Worm (Caenorhabditis elegans) whole organism, L4 larva: Measurements from ENCODE around the gene nca-2.

Source experiments
- F26F4.8 ChIP-seq: fragments of 200-800 bp; sonication (Bioruptor generic); conservative IDR thresholded peaks from 2 replicates; pipeline ENCODE4 v1.3.6; 2022; ENCODE audit warnings: missing genetic modification characterization, missing compliant biosample characterization
- F44E2.7 ChIP-seq: fragments of 200-800 bp; sonication (Bioruptor generic); IDR thresholded peaks from 2 replicates; pipeline ENCODE4 v2.1.2; 2022; ENCODE audit warnings: missing genetic modification characterization, missing compliant biosample characterization
- R02D3.7 ChIP-seq: fragments of 150-350 bp; sonication (generic microtip); optimal IDR thresholded peaks from 3 replicates; lab custom pipeline; 2014; ENCODE audit warnings: missing biosample characterization, missing genetic modification characterization
- Y75B8A.6 ChIP-seq: fragments of 200-800 bp; sonication (Bioruptor generic); IDR thresholded peaks from 2 replicates; pipeline ENCODE4 v1.3.6; 2022; ENCODE audit warnings: missing genetic modification reagents, missing genetic modification characterization, missing compliant biosample characterization
- ZK337.2 ChIP-seq: fragments of 200-800 bp; sonication (Bioruptor generic); IDR thresholded peaks from 2 replicates; pipeline ENCODE4 v1.3.6; 2022; ENCODE audit warnings: missing genetic modification reagents, missing genetic modification characterization, missing compliant biosample characterization
- ZK546.5 ChIP-seq, 2 experiments: sonication (generic microtip); optimal IDR thresholded peaks; 2 replicates each; lab custom pipeline; 2017; ENCODE audit warnings: missing biosample characterization in 2 of 2, missing genetic modification characterization in 2 of 2
- aha-1 ChIP-seq: fragments of 150-350 bp; peaks from one replicate; lab custom pipeline; 2014; ENCODE audit warnings: missing biosample characterization, missing genetic modification characterization
- arid-1 ChIP-seq: fragments of 200-800 bp; sonication (Bioruptor generic); conservative IDR thresholded peaks from 2 replicates; pipeline ENCODE4 v1.3.6; 2022; ENCODE audit warnings: missing genetic modification reagents, missing genetic modification characterization, missing compliant biosample characterization
- ceh-20 ChIP-seq: fragments of 200-800 bp; sonication (Bioruptor generic); IDR thresholded peaks from 2 replicates; pipeline ENCODE4 v1.3.6; 2022; ENCODE audit warnings: missing genetic modification reagents, missing genetic modification characterization, missing compliant biosample characterization
- cey-2 ChIP-seq: sonication (generic microtip); optimal IDR thresholded peaks from 3 replicates; lab custom pipeline; 2017; ENCODE audit warnings: missing genetic modification characterization, mild to moderate bottlenecking, missing compliant biosample characterization, antibody characterized with exemption, borderline replicate concordance; ENCODE audit not compliant: insufficient read depth
- ctbp-1 ChIP-seq: fragments of 200-800 bp; sonication (Bioruptor generic); IDR thresholded peaks from 2 replicates; pipeline ENCODE4 v1.3.6; 2022; ENCODE audit warnings: missing genetic modification reagents, missing genetic modification characterization, missing compliant biosample characterization
- daf-12 ChIP-seq: fragments of 150-350 bp; optimal IDR thresholded peaks from 2 replicates; lab custom pipeline; 2014; ENCODE audit warnings: missing biosample characterization, missing genetic modification reagents, missing genetic modification characterization
- dmd-6 ChIP-seq: fragments of 200-800 bp; sonication (Bioruptor generic); IDR thresholded peaks from 2 replicates; pipeline ENCODE4 v1.3.6; 2022; ENCODE audit warnings: missing genetic modification reagents, missing genetic modification characterization, missing compliant biosample characterization
- dmd-8 ChIP-seq: fragments of 200-800 bp; sonication (Bioruptor generic); IDR thresholded peaks from 2 replicates; pipeline ENCODE4 v1.3.6; 2022; ENCODE audit warnings: missing genetic modification characterization, missing compliant biosample characterization
- dpl-1 ChIP-seq: fragments of 150-350 bp; optimal IDR thresholded peaks from 2 replicates; lab custom pipeline; 2014; ENCODE audit warnings: missing biosample characterization, missing genetic modification reagents, missing genetic modification characterization
- egl-27 ChIP-seq: sonication (generic microtip); optimal IDR thresholded peaks from 3 replicates; lab custom pipeline; 2017; ENCODE audit warnings: missing biosample characterization, missing genetic modification reagents, missing genetic modification characterization
- hif-1 ChIP-seq, 2 experiments: sonication (generic microtip); optimal IDR thresholded peaks; 2 replicates each; lab custom pipeline; 2016 to 2017; ENCODE audit warnings: missing compliant biosample characterization in 2 of 2, missing genetic modification characterization in 2 of 2, missing genetic modification reagents in 2 of 2, missing genotype in 2 of 2, mild to moderate bottlenecking in 1 of 2
- hlh-11 ChIP-seq: fragments of 200-800 bp; sonication (Bioruptor generic); optimal IDR thresholded peaks from 2 replicates; lab custom pipeline; 2018; ENCODE audit warnings: mild to moderate bottlenecking, missing genetic modification characterization, missing compliant biosample characterization
- hmg-1.1 ChIP-seq: fragments of 200-800 bp; sonication (Bioruptor generic); IDR thresholded peaks from 2 replicates; pipeline ENCODE4 v1.3.6; 2022; ENCODE audit warnings: missing genetic modification reagents, missing genetic modification characterization, missing compliant biosample characterization
- jun-1 ChIP-seq: fragments of 150-350 bp; optimal IDR thresholded peaks from 2 replicates; lab custom pipeline; 2014; ENCODE audit warnings: missing biosample characterization, missing genetic modification reagents, missing genetic modification characterization
- lin-13 ChIP-seq: fragments of 150-350 bp; optimal IDR thresholded peaks from 2 replicates; lab custom pipeline; 2014; ENCODE audit warnings: missing biosample characterization, missing genetic modification reagents, missing genetic modification characterization
- lsy-2 ChIP-seq, 2 experiments: fragments of 150-350 bp in 1 of 2; sonication (generic microtip) in 1 of 2; optimal IDR thresholded peaks; 2 replicates each; lab custom pipeline; 2014 to 2017; ENCODE audit warnings: missing biosample characterization in 2 of 2, missing genetic modification characterization in 2 of 2
- madf-9 ChIP-seq: fragments of 200-800 bp; sonication (Bioruptor generic); conservative IDR thresholded peaks from 2 replicates; pipeline ENCODE4 v1.3.6; 2022; ENCODE audit warnings: missing genetic modification reagents, missing genetic modification characterization, missing compliant biosample characterization
- mdl-1 ChIP-seq, 2 experiments: fragments of 150-350 bp in 1 of 2; sonication (generic microtip) in 1 of 2; optimal IDR thresholded peaks; 2 replicates each; lab custom pipeline; 2014 to 2017; ENCODE audit warnings: missing biosample characterization in 2 of 2, missing genetic modification characterization in 2 of 2
- mdt-29 ChIP-seq: fragments of 200-800 bp; sonication (Bioruptor generic); IDR thresholded peaks from 2 replicates; pipeline ENCODE4 v1.3.6; 2022; ENCODE audit warnings: missing genetic modification reagents, missing genetic modification characterization, missing compliant biosample characterization
- nhr-102 ChIP-seq: sonication (generic microtip); optimal IDR thresholded peaks from 2 replicates; lab custom pipeline; 2016; ENCODE audit warnings: mild to moderate bottlenecking, missing genetic modification characterization, moderate library complexity, missing compliant biosample characterization
- nhr-11 ChIP-seq: fragments of 150-350 bp; optimal IDR thresholded peaks from 2 replicates; lab custom pipeline; 2014; ENCODE audit warnings: missing biosample characterization, missing genetic modification characterization
- nhr-48 ChIP-seq: sonication (generic microtip); optimal IDR thresholded peaks from 2 replicates; lab custom pipeline; 2016; ENCODE audit warnings: mild to moderate bottlenecking, missing genetic modification characterization, missing compliant biosample characterization
- nhr-76 ChIP-seq: fragments of 150-350 bp; optimal IDR thresholded peaks from 2 replicates; lab custom pipeline; 2014; ENCODE audit warnings: missing biosample characterization, missing genetic modification characterization
- nhr-77 ChIP-seq: fragments of 150-350 bp; optimal IDR thresholded peaks from 2 replicates; lab custom pipeline; 2014; ENCODE audit warnings: missing biosample characterization, missing genetic modification characterization
- rbr-2 ChIP-seq: sonication (generic microtip); optimal IDR thresholded peaks from 2 replicates; lab custom pipeline; 2016; ENCODE audit warnings: missing genotype, missing genetic modification characterization, missing compliant biosample characterization
- snpc-1.2 ChIP-seq: fragments of 200-800 bp; sonication (Bioruptor generic); IDR thresholded peaks from 2 replicates; pipeline ENCODE4 v1.3.6; 2022; ENCODE audit warnings: missing genetic modification reagents, missing genetic modification characterization, missing compliant biosample characterization
- spr-1 ChIP-seq: sonication (generic microtip); optimal IDR thresholded peaks from 2 replicates; lab custom pipeline; 2016; ENCODE audit warnings: mild to moderate bottlenecking, missing genetic modification characterization, missing compliant biosample characterization
- tra-1 ChIP-seq: fragments of 200-800 bp; sonication (Bioruptor generic); IDR thresholded peaks from 2 replicates; pipeline ENCODE4 v1.3.6; 2022; ENCODE audit warnings: missing genetic modification reagents, missing genetic modification characterization, missing compliant biosample characterization
- unc-62 ChIP-seq, 3 experiments: fragments of 150-350 bp in 1 of 3; sonication (generic microtip); optimal IDR thresholded peaks in 2 of 3; peaks in 1 of 3; 1 replicate in 1 of 3; 2 replicates in 2 of 3; lab custom pipeline; 2014 to 2017; ENCODE audit warnings: missing biosample characterization in 3 of 3, missing genetic modification characterization in 3 of 3, missing genetic modification reagents in 3 of 3, missing genotype in 1 of 3
- vab-7 ChIP-seq: fragments of 200-800 bp; sonication (Bioruptor generic); IDR thresholded peaks from 2 replicates; pipeline ENCODE4 v1.3.6; 2022; ENCODE audit warnings: missing genetic modification reagents, missing genetic modification characterization, missing compliant biosample characterization
- zfp-2 ChIP-seq: sonication (generic microtip); optimal IDR thresholded peaks from 2 replicates; lab custom pipeline; 2016; ENCODE audit warnings: mild to moderate bottlenecking, missing genetic modification characterization, missing compliant biosample characterization
- zfp-3 ChIP-seq: fragments of 200-800 bp; sonication (Bioruptor generic); conservative IDR thresholded peaks from 2 replicates; pipeline ENCODE4 v1.3.6; 2022; ENCODE audit warnings: missing genetic modification reagents, missing genetic modification characterization, missing compliant biosample characterization
- zip-11 ChIP-seq: fragments of 200-800 bp; sonication (Bioruptor generic); IDR thresholded peaks from 2 replicates; pipeline ENCODE4 v1.3.6; 2022; ENCODE audit warnings: missing genetic modification characterization, missing compliant biosample characterization

Gene nca-2

DNA sequence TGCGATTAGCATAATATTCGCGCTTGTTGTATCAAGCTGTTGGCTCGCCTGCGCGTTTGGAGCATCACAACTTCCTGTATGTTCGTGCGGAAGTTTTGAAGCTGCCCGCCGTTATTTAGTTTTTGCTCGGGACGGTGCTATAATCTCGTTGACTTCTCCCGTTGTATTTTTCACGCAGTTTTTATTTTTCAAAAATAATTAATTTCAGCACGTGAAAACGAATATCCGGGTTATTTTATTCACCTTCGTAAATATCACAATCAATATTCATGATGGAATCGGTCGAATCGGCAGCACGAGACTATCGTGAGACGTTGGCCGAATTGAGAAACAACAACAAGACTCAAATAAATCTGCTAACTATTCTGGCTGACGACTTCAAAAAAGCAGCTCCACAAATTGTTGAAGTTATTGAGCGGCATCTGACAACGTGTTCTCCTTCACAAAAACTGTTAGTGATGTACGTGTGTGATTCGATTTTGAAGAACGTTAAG lies 59.8 kb downstream of the nca-2 start (continued):
- TF ChIP-seq mdt-29 (GFP tag; lab: Robert Waterston, UW) (0 out of 2 replicates have a peak, but pooled peaks have one; percentile 43), ctbp-1 (GFP tag; lab: Robert Waterston, UW) (0 out of 2 replicates have a peak, but pooled peaks have one; percentile 8), lsy-2 (tag; optimal IDR thresholded peaks at IDR 0.05; lab: Kevin White, UChicago) (peak in 1 of 2 experiments; percentile 55), F44E2.7 (GFP tag; lab: Robert Waterston, UW) (no peak), ZK337.2 (GFP tag; lab: Robert Waterston, UW) (0 out of 2 replicates have a peak, but pooled peaks have one; percentile 26), spr-1 (peak; percentile 29), nhr-77 (tag; lab: Kevin White, UChicago) (no peak), F26F4.8 (no peak), arid-1 (GFP tag; lab: Robert Waterston, UW) (no peak), snpc-1.2 (peak; percentile 41; the same call in 1 of the 2 replicates), dmd-6 (GFP tag; lab: Robert Waterston, UW) (peak; percentile 49), ceh-20 (GFP tag; lab: Robert Waterston, UW) (peak; percentile 20; the same call in 1 of the 2 replicates), cey-2 (no peak), madf-9 (GFP tag; lab: Robert Waterston, UW) (peak; percentile 65), hlh-11 (tag; lab: Kevin White, UChicago) (peak; percentile 15), nhr-11 (tag; lab: Kevin White, UChicago) (no peak), hmg-1.1 (GFP tag; lab: Robert Waterston, UW) (0 out of 2 replicates have a peak, but pooled peaks have one; percentile 30), jun-1 (tag; lab: Kevin White, UChicago) (peak; percentile 8), tra-1 (GFP tag; lab: Robert Waterston, UW) (0 out of 2 replicates have a peak, but pooled peaks have one; percentile 13), dmd-8 (no peak), vab-7 (no peak; the same call in 1 of the 2 replicates), nhr-102 (tag; lab: Kevin White, UChicago) (peak; percentile 53), zfp-3 (GFP tag; lab: Robert Waterston, UW) (peak; percentile 82), Y75B8A.6 (GFP tag; lab: Robert Waterston, UW) (peak; percentile 79; the same call in 1 of the 2 replicates), ZK546.5 (tag; optimal IDR thresholded peaks at IDR 0.05; lab: Kevin White, UChicago) (no peak), nhr-76 (tag; lab: Kevin White, UChicago) (no peak), hif-1 (tag; optimal IDR thresholded peaks at IDR 0.05; lab: Kevin White, UChicago) (peak in 1 of 2 experiments; percentile 43), egl-27 (tag; lab: Kevin White, UChicago) (no peak), daf-12 (tag; lab: Kevin White, UChicago) (no peak)

ce11 chrIII:5026366-5026765 lies 61.0 kb downstream of the nca-2 start:
- TF ChIP-seq zfp-2 (tag; lab: Kevin White, UChicago) (no peak), nhr-77 (tag; lab: Kevin White, UChicago) (no peak), rbr-2 (tag; lab: Kevin White, UChicago) (no peak), R02D3.7 (tag; lab: Kevin White, UChicago) (no peak), unc-62 (GFP tag; optimal IDR thresholded peaks at IDR 0.05 in 1 of 2; lab: Kevin White, UChicago) (peak in 1 of 2 experiments; percentile 60), unc-62 (tag; optimal IDR thresholded peaks at IDR 0.05; lab: Kevin White, UChicago) (no peak), mdl-1 (tag; optimal IDR thresholded peaks at IDR 0.05; lab: Kevin White, UChicago) (no peak), lin-13 (GFP tag; lab: Kevin White, UChicago) (no peak), dpl-1 (GFP tag; lab: Kevin White, UChicago) (no peak), dmd-6 (GFP tag; lab: Robert Waterston, UW) (no peak), aha-1 (tag; lab: Kevin White, UChicago) (peak; percentile 53), zip-11 (GFP tag; lab: Robert Waterston, UW) (no peak), nhr-48 (tag; lab: Kevin White, UChicago) (no peak), F44E2.7 (GFP tag; lab: Robert Waterston, UW) (no peak)
